Worm (Caenorhabditis elegans) whole organism, L4/young adult: Measurements from ENCODE around the gene sre-55.
"Not testable (repeated sequence)": the region's sequence is repeated elsewhere in the genome, so short reads cannot be mapped to it uniquely, and the experiment has no call there.

Experiments used
- W03F9.2 ChIP-seq: fragments of 150-350 bp; optimal IDR thresholded peaks from 2 replicates; lab custom pipeline; 2014; ENCODE audit warnings: missing biosample characterization, missing genetic modification characterization
- dao-5 ChIP-seq: sonication (generic microtip); optimal IDR thresholded peaks from 2 replicates; lab custom pipeline; 2016; ENCODE audit warnings: missing genotype, missing genetic modification characterization, moderate library complexity, missing compliant biosample characterization
- him-1 ChIP-seq: sonication (generic microtip); optimal IDR thresholded peaks from 2 replicates; lab custom pipeline; 2016; ENCODE audit warnings: missing genotype, missing genetic modification reagents, missing genetic modification characterization, missing compliant biosample characterization

The sre-55 gene

ce11 chrII:12328994-12329393 lies at the start of gene sre-55:
Gene sre-55 (plus strand): TSS chrII:12329294.
- TF ChIP-seq W03F9.2 (tag; lab: Kevin White, UChicago) (no peak), dao-5 (tag; lab: Kevin White, UChicago) (no peak), him-1 (tag; lab: Kevin White, UChicago) (no peak)

- TF ChIP-seq W03F9.2 (tag; lab: Kevin White, UChicago) (no peak), dao-5 (tag; lab: Kevin White, UChicago) (no peak), him-1 (tag; lab: Kevin White, UChicago) (no peak)
Measured at ce11 chrII:12280360-12280759, 48.7 kb upstream of the sre-55 start, which contains the start of gene ife-5. Gene ife-5 (plus strand): TSS chrII:12280660.

- TF ChIP-seq him-1 (tag; lab: Kevin White, UChicago) = no peak
- TF ChIP-seq dao-5 (tag; lab: Kevin White, UChicago) = no peak
- no peak for TF ChIP-seq W03F9.2 (tag; lab: Kevin White, UChicago)
Measured at ce11 chrII:12284045-12284444, 45.0 kb upstream of the sre-55 start.

- TF ChIP-seq him-1 (tag; lab: Kevin White, UChicago) = no peak
- TF ChIP-seq dao-5 (tag; lab: Kevin White, UChicago) = no peak
Measured at ce11 chrII:12289085-12289484, 40.0 kb upstream of the sre-55 start, which contains the start of gene Y57A10A.31. Gene Y57A10A.31 (plus strand): TSS chrII:12289385.

- TF ChIP-seq him-1 (tag; lab: Kevin White, UChicago) = no peak
- TF ChIP-seq W03F9.2 (tag; lab: Kevin White, UChicago) = no peak
- TF ChIP-seq dao-5 (tag; lab: Kevin White, UChicago) = no peak
Measured at ce11 chrII:12296591-12296990, 32.5 kb upstream of the sre-55 start.

- TF ChIP-seq W03F9.2 (tag; lab: Kevin White, UChicago) (no peak), dao-5 (tag; lab: Kevin White, UChicago) (no peak), him-1 (tag; lab: Kevin White, UChicago) (no peak)
Measured at ce11 chrII:12300680-12301079, 28.4 kb upstream of the sre-55 start.

- TF ChIP-seq dao-5 (tag; lab: Kevin White, UChicago) = no peak
- TF ChIP-seq W03F9.2 (tag; lab: Kevin White, UChicago) = no peak
- TF ChIP-seq him-1 (tag; lab: Kevin White, UChicago) = no peak
Measured at ce11 chrII:12301233-12301632, 27.9 kb upstream of the sre-55 start.

- no peak for TF ChIP-seq W03F9.2 (tag; lab: Kevin White, UChicago)
- no peak for TF ChIP-seq dao-5 (tag; lab: Kevin White, UChicago)
Measured at ce11 chrII:12302354-12302753, 26.7 kb upstream of the sre-55 start, which contains the start of gene C50E10.1. Gene C50E10.1 (minus strand): TSS chrII:12302454.

ce11 chrII:12303142-12303541 lies 26.0 kb upstream of the sre-55 start, which contains the start of gene sre-50:
Gene sre-50 (plus strand): TSS chrII:12303525.
- TF ChIP-seq him-1 (tag; lab: Kevin White, UChicago) (no peak), dao-5 (tag; lab: Kevin White, UChicago) (no peak), W03F9.2 (tag; lab: Kevin White, UChicago) (no peak)

ce11 chrII:12309614-12310013 lies 19.5 kb upstream of the sre-55 start, which contains the start of gene C50E10.2:
Gene C50E10.2 (minus strand): TSS chrII:12309714.
- TF ChIP-seq W03F9.2 (tag; lab: Kevin White, UChicago) = no peak
- no peak for TF ChIP-seq dao-5 (tag; lab: Kevin White, UChicago)
- no peak for TF ChIP-seq him-1 (tag; lab: Kevin White, UChicago)

ce11 chrII:12311560-12311959 lies 17.5 kb upstream of the sre-55 start, which contains the start of gene sre-51:
Gene sre-51 (plus strand): TSS chrII:12311860.
- no peak for TF ChIP-seq him-1 (tag; lab: Kevin White, UChicago)
- TF ChIP-seq W03F9.2 (tag; lab: Kevin White, UChicago) = no peak

ce11 chrII:12318541-12318940 lies 10.6 kb upstream of the sre-55 start, which contains the start of gene sre-49:
Gene sre-49 (plus strand): TSS chrII:12318841.
- not testable (repeated sequence) for TF ChIP-seq him-1, W03F9.2, dao-5 (tag; lab: Kevin White, UChicago)

- TF ChIP-seq him-1 (tag; lab: Kevin White, UChicago) = no peak
- no peak for TF ChIP-seq W03F9.2 (tag; lab: Kevin White, UChicago)
- TF ChIP-seq dao-5 (tag; lab: Kevin White, UChicago) = no peak
Measured at ce11 chrII:12323305-12323704, 5.8 kb upstream of the sre-55 start, which contains the start of gene sre-53. Gene sre-53 (minus strand): TSS chrII:12323405.

- TF ChIP-seq him-1 (tag; lab: Kevin White, UChicago) = no peak
- TF ChIP-seq dao-5 (tag; lab: Kevin White, UChicago) = no peak
- TF ChIP-seq W03F9.2 (tag; lab: Kevin White, UChicago) = no peak
Measured at ce11 chrII:12324159-12324558, 4.9 kb upstream of the sre-55 start, which contains the start of gene sre-56. Gene sre-56 (plus strand): TSS chrII:12324459.
